Fruit fly (Drosophila melanogaster) whole organism, embryonic: ENCODE data around the gene RpS7.

ENCODE experiments used
- Aef1 ChIP-seq: fragments of 200-800 bp; sonication (Bioruptor generic); IDR thresholded peaks from 3 replicates; pipeline ENCODE4 v1.3.6; 2022; ENCODE audit warnings: missing biosample characterization, missing genetic modification characterization
- Atf6 ChIP-seq: fragments of 200-800 bp; sonication (Bioruptor generic); IDR thresholded peaks from 2 replicates; pipeline ENCODE4 v1.3.6; 2022; ENCODE audit warnings: missing biosample characterization, missing genetic modification characterization
- CG10979 ChIP-seq: fragments of 200-800 bp; sonication (Bioruptor generic); optimal IDR thresholded peaks from 2 replicates; lab custom pipeline; 2018; ENCODE audit warnings: missing biosample characterization, mild to moderate bottlenecking, missing genetic modification characterization, moderate library complexity
- CG13424 ChIP-seq: fragments of 200-800 bp; sonication (Bioruptor generic); optimal IDR thresholded peaks from 2 replicates; lab custom pipeline; 2019; ENCODE audit warnings: missing biosample characterization, mild to moderate bottlenecking, missing genetic modification characterization, moderate library complexity
- CG1603 ChIP-seq: fragments of 200-800 bp; sonication (Bioruptor generic); optimal IDR thresholded peaks from 2 replicates; lab custom pipeline; 2019; ENCODE audit warnings: missing biosample characterization, mild to moderate bottlenecking, missing genetic modification characterization, moderate library complexity
- CG18619 ChIP-seq: fragments of 200-800 bp; sonication (Bioruptor generic); optimal IDR thresholded peaks from 3 replicates; lab custom pipeline; 2017; ENCODE audit warnings: missing biosample characterization, mild to moderate bottlenecking, missing genetic modification characterization
- CG2678 ChIP-seq: fragments of 200-800 bp; sonication (Bioruptor generic); optimal IDR thresholded peaks from 3 replicates; lab custom pipeline; 2019; ENCODE audit warnings: missing biosample characterization, mild to moderate bottlenecking, missing genetic modification characterization, moderate library complexity
- CG2875 ChIP-seq: fragments of 200-800 bp; sonication (Bioruptor generic); optimal IDR thresholded peaks from 2 replicates; lab custom pipeline; 2017; ENCODE audit warnings: missing biosample characterization, mild to moderate bottlenecking, missing genetic modification characterization, missing genetic modification reagents
- CG4617 ChIP-seq: fragments of 200-800 bp; sonication (Bioruptor generic); optimal IDR thresholded peaks from 3 replicates; lab custom pipeline; 2016; ENCODE audit warnings: missing biosample characterization, missing genetic modification characterization, borderline replicate concordance
- CG9609 ChIP-seq: fragments of 200-800 bp; sonication (Bioruptor generic); optimal IDR thresholded peaks from 3 replicates; lab custom pipeline; 2016; ENCODE audit warnings: missing biosample characterization, missing genetic modification characterization
- Gug ChIP-seq: fragments of 200-800 bp; sonication (Bioruptor generic); IDR thresholded peaks from 4 replicates; pipeline ENCODE4 v1.3.6; 2022; ENCODE audit warnings: missing biosample characterization, missing genetic modification characterization
- HLHmδ ChIP-seq: fragments of 200-800 bp; sonication (Bioruptor generic); optimal IDR thresholded peaks from 2 replicates; lab custom pipeline; 2018; ENCODE audit warnings: missing biosample characterization, mild to moderate bottlenecking, missing genetic modification characterization, moderate library complexity
- HmgZ ChIP-seq: fragments of 200-800 bp; sonication (Bioruptor generic); optimal IDR thresholded peaks from 2 replicates; lab custom pipeline; 2018; ENCODE audit warnings: missing biosample characterization, mild to moderate bottlenecking, missing genetic modification characterization
- MBD-R2 ChIP-seq: fragments of 200-800 bp; sonication (Bioruptor generic); IDR thresholded peaks from 2 replicates; pipeline ENCODE4 v1.3.6; 2022; ENCODE audit warnings: missing biosample characterization, missing genetic modification characterization
- MESR4 ChIP-seq: fragments of 200-800 bp; sonication (Bioruptor generic); optimal IDR thresholded peaks from 2 replicates; lab custom pipeline; 2018; ENCODE audit warnings: missing biosample characterization, mild to moderate bottlenecking, missing genetic modification characterization, moderate library complexity
- MTF-1 ChIP-seq: fragments of 200-800 bp; sonication (Bioruptor generic); optimal IDR thresholded peaks from 2 replicates; lab custom pipeline; 2018; ENCODE audit warnings: missing biosample characterization, mild to moderate bottlenecking, missing genetic modification characterization, borderline replicate concordance
- Mrtf ChIP-seq: fragments of 200-800 bp; sonication (Bioruptor generic); IDR thresholded peaks from 3 replicates; pipeline ENCODE4 v1.3.6; 2022; ENCODE audit warnings: missing biosample characterization, missing genetic modification characterization
- Scr ChIP-seq: fragments of 200-800 bp; sonication (Bioruptor generic); IDR thresholded peaks from 2 replicates; pipeline ENCODE4 v1.3.6; 2022; ENCODE audit warnings: missing biosample characterization, missing genetic modification characterization; ENCODE audit not compliant: partially characterized antibody
- Sin3A ChIP-seq: fragments of >200 bp; optimal IDR thresholded peaks from 2 replicates; lab custom pipeline; 2018
- Xrp1 ChIP-seq: fragments of 200-800 bp; sonication (Bioruptor generic); IDR thresholded peaks from 2 replicates; pipeline ENCODE4 v1.3.6; 2022; ENCODE audit warnings: missing biosample characterization, missing genetic modification characterization
- YL-1 ChIP-seq: fragments of 200-800 bp; sonication (Bioruptor generic); optimal IDR thresholded peaks from 3 replicates; lab custom pipeline; 2017; ENCODE audit warnings: missing biosample characterization, mild to moderate bottlenecking, missing genetic modification characterization
- amos ChIP-seq: fragments of 200-800 bp; sonication (Bioruptor generic); IDR thresholded peaks from 2 replicates; pipeline ENCODE4 v1.3.6; 2022; ENCODE audit warnings: missing biosample characterization, missing genetic modification characterization; ENCODE audit not compliant: partially characterized antibody
- bigmax ChIP-seq: fragments of 200-800 bp; sonication (Bioruptor generic); optimal IDR thresholded peaks from 2 replicates; lab custom pipeline; 2018; ENCODE audit warnings: missing biosample characterization, mild to moderate bottlenecking, missing genetic modification characterization
- bsh ChIP-seq, 2 experiments: fragments of 200-800 bp; sonication (Bioruptor generic); optimal IDR thresholded peaks; 2 replicates each; lab custom pipeline; 2017 to 2018; ENCODE audit warnings: mild to moderate bottlenecking in 2 of 2, missing biosample characterization in 2 of 2, missing genetic modification characterization in 2 of 2, moderate library complexity in 1 of 2
- cas ChIP-seq: fragments of 200-800 bp; sonication (Bioruptor generic); IDR thresholded peaks from 2 replicates; pipeline ENCODE4 v1.3.6; 2022; ENCODE audit warnings: missing biosample characterization, missing genetic modification characterization
- crc ChIP-seq: fragments of 200-800 bp; sonication (Bioruptor generic); optimal IDR thresholded peaks from 2 replicates; lab custom pipeline; 2016; ENCODE audit warnings: missing biosample characterization, missing genetic modification characterization
- crp ChIP-seq, 2 experiments: fragments of 200-800 bp; sonication (Bioruptor generic); optimal IDR thresholded peaks; 2 replicates in 1 of 2; 3 replicates in 1 of 2; lab custom pipeline; 2017; ENCODE audit warnings: missing biosample characterization in 2 of 2, missing genetic modification characterization in 2 of 2, mild to moderate bottlenecking in 1 of 2, moderate library complexity in 1 of 2
- dan ChIP-seq: fragments of 200-800 bp; sonication (Bioruptor generic); IDR thresholded peaks from 2 replicates; pipeline ENCODE4 v1.3.6; 2022; ENCODE audit warnings: missing biosample characterization, missing genetic modification characterization
- dmrt11E ChIP-seq: fragments of 200-800 bp; sonication (Bioruptor generic); optimal IDR thresholded peaks from 3 replicates; lab custom pipeline; 2018; ENCODE audit warnings: missing biosample characterization, mild to moderate bottlenecking, missing genetic modification characterization, moderate library complexity
- dmrt99B ChIP-seq: fragments of 200-800 bp; sonication (Bioruptor generic); optimal IDR thresholded peaks from 2 replicates; lab custom pipeline; 2018; ENCODE audit warnings: missing biosample characterization, mild to moderate bottlenecking, missing genetic modification characterization, moderate library complexity
- en ChIP-seq: fragments of 200-800 bp; sonication (Bioruptor generic); optimal IDR thresholded peaks from 2 replicates; lab custom pipeline; 2016; ENCODE audit warnings: missing biosample characterization, missing genetic modification characterization
- eyg ChIP-seq: fragments of 200-800 bp; sonication (Bioruptor generic); optimal IDR thresholded peaks from 3 replicates; lab custom pipeline; 2016; ENCODE audit warnings: missing biosample characterization, missing genetic modification characterization
- fd3F ChIP-seq: fragments of 200-800 bp; sonication (Bioruptor generic); optimal IDR thresholded peaks from 2 replicates; lab custom pipeline; 2018; ENCODE audit warnings: missing biosample characterization, mild to moderate bottlenecking, missing genetic modification characterization, moderate library complexity
- gcm ChIP-seq: fragments of 200-800 bp; sonication (Bioruptor generic); optimal IDR thresholded peaks from 2 replicates; lab custom pipeline; 2019; ENCODE audit warnings: missing biosample characterization, mild to moderate bottlenecking, missing genetic modification characterization, moderate library complexity
- ham ChIP-seq: fragments of 200-800 bp; sonication (Bioruptor generic); IDR thresholded peaks from 2 replicates; pipeline ENCODE4 v1.3.6; 2022; ENCODE audit warnings: missing biosample characterization, missing genetic modification characterization
- nmo ChIP-seq: fragments of 200-800 bp; sonication (Bioruptor generic); optimal IDR thresholded peaks from 2 replicates; lab custom pipeline; 2018; ENCODE audit warnings: missing biosample characterization, mild to moderate bottlenecking, missing genetic modification characterization, moderate library complexity
- nom ChIP-seq: fragments of 200-800 bp; sonication (Bioruptor generic); optimal IDR thresholded peaks from 2 replicates; lab custom pipeline; 2017; ENCODE audit warnings: missing biosample characterization, missing genetic modification characterization, mild to moderate bottlenecking, moderate library complexity, missing genetic modification reagents
- oc ChIP-seq: fragments of 200-800 bp; sonication (Bioruptor generic); optimal IDR thresholded peaks from 2 replicates; lab custom pipeline; 2018; ENCODE audit warnings: missing biosample characterization, mild to moderate bottlenecking, missing genetic modification characterization, moderate library complexity
- p53 ChIP-seq: fragments of 200-800 bp; sonication (Bioruptor generic); optimal IDR thresholded peaks from 2 replicates; lab custom pipeline; 2016; ENCODE audit warnings: missing biosample characterization, missing genetic modification characterization
- pb ChIP-seq: fragments of 200-800 bp; sonication (Bioruptor generic); optimal IDR thresholded peaks from 3 replicates; lab custom pipeline; 2016; ENCODE audit warnings: missing biosample characterization, missing genetic modification characterization
- peb ChIP-seq: fragments of 200-800 bp; sonication (Bioruptor generic); IDR thresholded peaks from 2 replicates; pipeline ENCODE4 v1.3.6; 2022; ENCODE audit warnings: missing biosample characterization, missing genetic modification characterization
- psq ChIP-seq: fragments of 200-800 bp; sonication (Bioruptor generic); optimal IDR thresholded peaks from 2 replicates; lab custom pipeline; 2017; ENCODE audit warnings: missing biosample characterization, missing genetic modification characterization
- rib ChIP-seq: fragments of 200-800 bp; sonication (Bioruptor generic); IDR thresholded peaks from 2 replicates; pipeline ENCODE4 v1.3.6; 2022; ENCODE audit warnings: missing biosample characterization, missing genetic modification characterization
- sc ChIP-seq, 3 experiments: fragments of >200 bp in 2 of 3; fragments of 200-800 bp in 1 of 3; sonication (Bioruptor generic) in 1 of 3; optimal IDR thresholded peaks; 2 replicates in 2 of 3; 3 replicates in 1 of 3; lab custom pipeline; 2017; ENCODE audit warnings: mild to moderate bottlenecking in 1 of 3, missing biosample characterization in 1 of 3, missing genetic modification characterization in 1 of 3, missing genetic modification reagents in 1 of 3
- tgo ChIP-seq: fragments of 200-800 bp; sonication (Bioruptor generic); IDR thresholded peaks from 3 replicates; pipeline ENCODE4 v1.3.6; 2022; ENCODE audit warnings: missing biosample characterization, missing genetic modification characterization
- tup ChIP-seq: fragments of 200-800 bp; sonication (Bioruptor generic); optimal IDR thresholded peaks from 2 replicates; lab custom pipeline; 2016; ENCODE audit warnings: missing biosample characterization, mild to moderate bottlenecking, missing genetic modification characterization, moderate library complexity
- vnd ChIP-seq: fragments of 200-800 bp; sonication (Bioruptor generic); IDR thresholded peaks from 3 replicates; pipeline ENCODE4 v1.3.6; 2022; ENCODE audit warnings: missing biosample characterization, missing genetic modification characterization; ENCODE audit not compliant: partially characterized antibody
- zen ChIP-seq: fragments of 200-800 bp; sonication (Bioruptor generic); optimal IDR thresholded peaks from 3 replicates; lab custom pipeline; 2018; ENCODE audit warnings: missing biosample characterization, mild to moderate bottlenecking, missing genetic modification characterization, moderate library complexity
- zfh1 ChIP-seq: fragments of 200-800 bp; sonication (Bioruptor generic); IDR thresholded peaks from 3 replicates; pipeline ENCODE4 v1.3.6; 2022; ENCODE audit warnings: missing biosample characterization, missing genetic modification characterization

The RpS7 gene

DNA sequence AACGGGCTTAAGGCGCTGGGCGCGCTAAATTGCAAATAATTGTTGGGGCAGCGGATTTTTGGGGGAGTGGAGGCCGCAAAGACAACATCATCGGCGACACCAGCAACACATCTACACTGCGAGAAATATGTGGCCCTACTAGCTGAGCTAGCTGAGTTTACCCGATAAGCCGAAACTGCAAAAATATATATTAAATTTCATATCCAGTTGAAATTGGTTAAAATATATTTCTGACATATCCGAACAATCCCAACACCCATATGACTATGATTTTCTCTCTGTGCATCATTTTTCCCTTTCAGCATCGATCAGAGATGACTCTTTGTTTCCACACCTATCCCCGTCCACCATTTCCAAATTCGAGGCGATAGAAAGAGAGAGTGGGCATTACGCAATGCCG lies 19.0 kb downstream of the RpS7 start (continued):
- TF ChIP-seq CG13424 (tag; lab: Kevin White, UChicago) = peak; percentile 76
- peak; percentile 80 for TF ChIP-seq nmo (GFP tag; lab: Kevin White, UChicago)
- TF ChIP-seq HLHmδ (GFP tag; lab: Kevin White, UChicago) = no peak
- peak; percentile 53 for TF ChIP-seq fd3F (GFP tag; lab: Kevin White, UChicago)
- TF ChIP-seq CG10979 (tag; lab: Kevin White, UChicago) = peak; percentile 74
- TF ChIP-seq psq (GFP tag; lab: Kevin White, UChicago) = no peak
- TF ChIP-seq dmrt99B = peak; percentile 84
- TF ChIP-seq tup (GFP tag; lab: Kevin White, UChicago) = no peak
- peak; percentile 60 for TF ChIP-seq CG9609 (GFP tag; lab: Kevin White, UChicago)
- TF ChIP-seq CG2678 (tag; lab: Kevin White, UChicago) = peak; percentile 82
- peak; percentile 50; the same call in 1 of the 2 replicates for TF ChIP-seq dan (GFP tag; lab: Robert Waterston, UW)
- TF ChIP-seq Gug (GFP tag; lab: Robert Waterston, UW) = peak; percentile 78
- peak; percentile 78 for TF ChIP-seq tgo (GFP tag; lab: Robert Waterston, UW)
- no peak for TF ChIP-seq MTF-1
- peak; percentile 78 for TF ChIP-seq Atf6 (GFP tag; lab: Robert Waterston, UW)
- TF ChIP-seq crc (GFP tag; lab: Kevin White, UChicago) = peak; percentile 40
- TF ChIP-seq Scr (GFP tag; lab: Robert Waterston, UW) = no peak
- TF ChIP-seq zfh1 = peak; percentile 81
- no peak for TF ChIP-seq YL-1
- no peak for TF ChIP-seq p53 (GFP tag; lab: Kevin White, UChicago)
- no peak for TF ChIP-seq ham (GFP tag; lab: Robert Waterston, UW)
- TF ChIP-seq Aef1 = peak; percentile 79
- peak; percentile 46 for TF ChIP-seq CG18619 (GFP tag; lab: Kevin White, UChicago)
- TF ChIP-seq HmgZ (tag; lab: Kevin White, UChicago) = peak; percentile 40
- TF ChIP-seq Sin3A (lab: Kevin White, UChicago) = no peak
- no peak for TF ChIP-seq bigmax (GFP tag; lab: Kevin White, UChicago)
- TF ChIP-seq eyg (GFP tag; lab: Kevin White, UChicago) = no peak
- no peak for TF ChIP-seq MESR4 (GFP tag; lab: Kevin White, UChicago)
- no peak for TF ChIP-seq vnd
- peak; percentile 48 for TF ChIP-seq dmrt11E (tag; lab: Kevin White, UChicago)
- TF ChIP-seq peb (GFP tag; lab: Robert Waterston, UW) = peak; percentile 59; the same call in 1 of the 2 replicates
- TF ChIP-seq zen = peak; percentile 43
- no peak for TF ChIP-seq rib (GFP tag; lab: Robert Waterston, UW)
- TF ChIP-seq CG2875 (GFP tag; lab: Kevin White, UChicago) = peak; percentile 65
- peak; percentile 34 for TF ChIP-seq CG4617 (GFP tag; lab: Kevin White, UChicago)
- TF ChIP-seq pb (GFP tag; lab: Kevin White, UChicago) = no peak
- TF ChIP-seq gcm = peak; percentile 28
- TF ChIP-seq Xrp1 = peak; percentile 86
- peak; percentile 45; the same call in 1 of the 2 replicates for TF ChIP-seq MBD-R2 (GFP tag; lab: Robert Waterston, UW)
- peak; percentile 83 for TF ChIP-seq CG1603 (tag; lab: Kevin White, UChicago)
- no peak for TF ChIP-seq cas (GFP tag; lab: Robert Waterston, UW)
- TF ChIP-seq Mrtf (GFP tag; lab: Robert Waterston, UW) = peak; percentile 84
- peak; percentile 22 for TF ChIP-seq en (GFP tag; lab: Kevin White, UChicago)
- TF ChIP-seq crp (GFP tag; optimal IDR thresholded peaks at IDR 0.05; lab: Kevin White, UChicago) = peak in 1 of 2 experiments; percentile 8
- peak; percentile 71 for TF ChIP-seq oc (tag; lab: Kevin White, UChicago)
- TF ChIP-seq bsh (GFP tag; optimal IDR thresholded peaks at IDR 0.05; lab: Kevin White, UChicago) = peak in 1 of 2 experiments; percentile 79
- TF ChIP-seq amos (GFP tag; lab: Robert Waterston, UW) = no peak
- peak; percentile 25 for TF ChIP-seq nom
- TF ChIP-seq sc (optimal IDR thresholded peaks at IDR 0.05; lab: Kevin White, UChicago) = no peak
- peak; percentile 21 for TF ChIP-seq sc (GFP tag; optimal IDR thresholded peaks at IDR 0.05; lab: Kevin White, UChicago)
